Worm (Caenorhabditis elegans) whole organism, midembryonic: ENCODE results near the gene srx-129.

Source experiments
- T22C8.4 ChIP-seq: fragments of 200-800 bp; sonication (Bioruptor generic); IDR thresholded peaks from 2 replicates; pipeline ENCODE4 v1.3.6; 2022; ENCODE audit warnings: missing genetic modification characterization, missing compliant biosample characterization
- cog-1 ChIP-seq: sonication (generic microtip); optimal IDR thresholded peaks from 2 replicates; lab custom pipeline; 2016; ENCODE audit warnings: missing genetic modification characterization, missing compliant biosample characterization
- klf-2 ChIP-seq: fragments of 200-800 bp; sonication (Bioruptor generic); conservative IDR thresholded peaks from 2 replicates; pipeline ENCODE4 v1.3.6; 2022; ENCODE audit warnings: missing genetic modification reagents, missing genetic modification characterization, missing compliant biosample characterization
- med-1 ChIP-seq: sonication (generic microtip); optimal IDR thresholded peaks from 2 replicates; lab custom pipeline; 2017; ENCODE audit warnings: missing genetic modification characterization, mild to moderate bottlenecking, missing compliant biosample characterization, antibody characterized with exemption, missing genetic modification reagents; ENCODE audit not compliant: insufficient read depth
- ref-1 ChIP-seq: fragments of 200-800 bp; sonication (Bioruptor generic); conservative IDR thresholded peaks from 2 replicates; pipeline ENCODE4 v1.3.6; 2022; ENCODE audit warnings: missing genetic modification reagents, missing genetic modification characterization, missing compliant biosample characterization

DNA sequence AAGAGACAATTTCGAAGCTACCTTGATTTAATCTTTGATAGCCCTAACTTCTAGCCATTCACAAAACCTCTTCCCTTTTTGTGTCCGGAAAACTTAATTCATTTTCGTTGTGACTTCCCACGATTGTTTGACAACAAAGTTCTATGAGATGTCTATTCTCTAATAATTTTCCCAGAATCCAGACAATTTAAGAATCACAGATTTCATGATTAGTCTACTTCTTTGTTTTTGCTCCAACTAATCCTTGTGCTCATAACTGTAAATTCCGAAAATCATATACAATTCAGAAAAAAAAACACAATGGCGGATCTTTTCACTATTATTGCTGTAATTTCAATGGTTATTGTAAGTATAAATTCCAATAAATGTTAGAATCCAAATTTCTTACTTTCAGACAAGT is 28.5 kb downstream of the srx-129 start, which contains the start of gene srx-137:
- TF ChIP-seq cog-1 (tag; lab: Kevin White, UChicago) (no peak), klf-2 (GFP tag; lab: Robert Waterston, UW) (no peak), ref-1 (no peak), T22C8.4 (GFP tag; lab: Robert Waterston, UW) (no peak), med-1 (GFP tag; lab: Kevin White, UChicago) (no peak)
